Fruit fly (Drosophila melanogaster): ENCODE data around the gene SLIRP2.

The SLIRP2 gene

dm6 chr3R:8673803-8674234 lies 22.9 kb downstream of the SLIRP2 start, which contains the start of gene mRpL19 (continued):
- peak; percentile 22 for TF ChIP-seq Fer2 (tag; optimal IDR thresholded peaks at IDR 0.05)
- TF ChIP-seq CG5245 (GFP tag; optimal IDR thresholded peaks at IDR 0.05), result no peak
- peak; percentile 100 for TF ChIP-seq trem (tag; optimal IDR thresholded peaks at IDR 0.05)
- TF ChIP-seq Dip2 (GFP tag; IDR thresholded peaks at IDR 0.05), result no peak
- peak; percentile 26 for TF ChIP-seq CG2129 (GFP tag; IDR thresholded peaks at IDR 0.05; ENCODE audit: partially characterized antibody)
- TF ChIP-seq grau (tag; optimal IDR thresholded peaks at IDR 0.05), result peak; percentile 57
- TF ChIP-seq CG12391 (tag; optimal IDR thresholded peaks at IDR 0.05), result peak; percentile 78
- TF ChIP-seq Ravus (GFP tag; IDR thresholded peaks at IDR 0.05), result no peak
- TF ChIP-seq Sry-δ (GFP tag; optimal IDR thresholded peaks at IDR 0.05), result peak; percentile 21
- TF ChIP-seq bsh (GFP tag; optimal IDR thresholded peaks at IDR 0.05), result peak in 1 of 2 experiments; percentile 38
- peak; percentile 26; the same call in 1 of the 3 replicates for TF ChIP-seq knrl (GFP tag; IDR thresholded peaks at IDR 0.05; ENCODE audit: partially characterized antibody)
- peak in 1 of 2 experiments; percentile 90 for TF ChIP-seq Pdp1 (GFP tag; optimal IDR thresholded peaks at IDR 0.05)
- TF ChIP-seq CG3838 (GFP tag; optimal IDR thresholded peaks at IDR 0.05), result no peak
- no peak for TF ChIP-seq CG1024 (GFP tag; IDR thresholded peaks at IDR 0.05)
- peak; percentile 84 for TF ChIP-seq MBD-R2 (GFP tag; IDR thresholded peaks at IDR 0.05)
- peak; percentile 64 for TF ChIP-seq Fer1 (GFP tag; optimal IDR thresholded peaks at IDR 0.05)
- peak; percentile 37; the same call in 1 of the 2 replicates for TF ChIP-seq Adf1 (GFP tag; IDR thresholded peaks at IDR 0.05)
- peak; percentile 52 for TF ChIP-seq Fer3 (tag; optimal IDR thresholded peaks at IDR 0.05)
- peak; percentile 64 for TF ChIP-seq CoRest (tag; optimal IDR thresholded peaks at IDR 0.05)
- peak; percentile 14 for TF ChIP-seq gfzf (GFP tag; optimal IDR thresholded peaks at IDR 0.05)
- no peak for TF ChIP-seq CG14667 (GFP tag; IDR thresholded peaks at IDR 0.05)
- no peak for TF ChIP-seq pb (GFP tag; optimal IDR thresholded peaks at IDR 0.05)
- TF ChIP-seq Taf1 (GFP tag; IDR thresholded peaks at IDR 0.05), result no peak
- TF ChIP-seq CG17829 (tag; optimal IDR thresholded peaks at IDR 0.05), result peak; percentile 69
- TF ChIP-seq ac (GFP tag; optimal IDR thresholded peaks at IDR 0.05), result no peak
- peak; percentile 22 for TF ChIP-seq CG4617 (GFP tag; optimal IDR thresholded peaks at IDR 0.05; ENCODE audit: borderline replicate concordance)
- TF ChIP-seq tin (GFP tag; optimal IDR thresholded peaks at IDR 0.05), result no peak
- no peak for TF ChIP-seq CG6654 (GFP tag; optimal IDR thresholded peaks at IDR 0.05)
- TF ChIP-seq CG2712 (tag; optimal IDR thresholded peaks at IDR 0.05), result peak; percentile 73
- TF ChIP-seq Nf-YC (tag; optimal IDR thresholded peaks at IDR 0.05), result peak; percentile 64
- no peak for TF ChIP-seq ssp (GFP tag; IDR thresholded peaks at IDR 0.05)
- peak; percentile 37 for TF ChIP-seq Nf-YB (GFP tag; optimal IDR thresholded peaks at IDR 0.05)
- TF ChIP-seq nmo (GFP tag; optimal IDR thresholded peaks at IDR 0.05), result peak; percentile 52
- TF ChIP-seq PHDP (tag; optimal IDR thresholded peaks at IDR 0.05), result peak; percentile 68
- peak; percentile 65; the same call in 1 of the 2 replicates for TF ChIP-seq amos (GFP tag; IDR thresholded peaks at IDR 0.05; ENCODE audit: partially characterized antibody)
- TF ChIP-seq CG8290 (GFP tag; optimal IDR thresholded peaks at IDR 0.05), result peak; percentile 45
- no peak for TF ChIP-seq CG8290 (tag; optimal IDR thresholded peaks at IDR 0.05)
- TF ChIP-seq Dip3 (GFP tag; optimal IDR thresholded peaks at IDR 0.05), result no peak
- TF ChIP-seq Side (GFP tag; optimal IDR thresholded peaks at IDR 0.05), result no peak
- no peak for TF ChIP-seq Rx (GFP tag; IDR thresholded peaks at IDR 0.05)
- no peak for TF ChIP-seq CG17802 (tag; optimal IDR thresholded peaks at IDR 0.05)
- no peak for TF ChIP-seq CG5953 (GFP tag; IDR thresholded peaks at IDR 0.05)
- TF ChIP-seq CG3281 (GFP tag; optimal IDR thresholded peaks at IDR 0.05), result peak; percentile 7
- peak; percentile 60 for TF ChIP-seq CG15696 (tag; optimal IDR thresholded peaks at IDR 0.05)
- peak; percentile 40; the same call in 1 of the 2 replicates for TF ChIP-seq nerfin-2 (GFP tag; IDR thresholded peaks at IDR 0.05; ENCODE audit: partially characterized antibody)
- no peak for TF ChIP-seq ase (GFP tag; IDR thresholded peaks at IDR 0.05)
- peak; percentile 62 for TF ChIP-seq CG2116 (GFP tag; optimal IDR thresholded peaks at IDR 0.05)
- TF ChIP-seq Scr (GFP tag; IDR thresholded peaks at IDR 0.05; ENCODE audit: partially characterized antibody), result peak; percentile 58
- TF ChIP-seq tna (GFP tag; IDR thresholded peaks at IDR 0.05; ENCODE audit: partially characterized antibody), result 0 out of 2 replicates have a peak, but pooled peaks have one; percentile 23
- no peak for TF ChIP-seq pum (GFP tag; optimal IDR thresholded peaks at IDR 0.05)

Data from whole organism, embryonic.